Worm (Caenorhabditis elegans): ENCODE data around the gene rap-2.

DNA sequence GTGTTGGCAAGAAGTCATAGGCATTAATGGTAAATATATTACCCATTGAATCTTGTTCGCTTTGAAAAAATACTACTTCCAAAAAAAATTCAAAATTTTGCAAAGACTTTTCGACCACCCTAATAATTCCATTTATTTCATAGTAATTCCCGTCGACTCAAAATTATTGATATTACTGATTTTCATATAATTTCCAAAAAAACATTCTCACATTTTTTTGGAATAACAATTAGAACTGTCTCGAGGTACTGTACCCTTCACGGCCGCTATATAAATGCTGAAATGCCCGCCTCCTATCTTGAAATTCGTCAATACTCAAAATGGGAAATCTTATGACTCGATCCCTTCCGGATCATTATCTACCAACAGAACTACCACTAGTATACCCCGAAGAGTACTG, 40.3 kb downstream of the rap-2 start, which contains the start of gene F14H8.4:
- TF ChIP-seq sox-2 (GFP tag; IDR thresholded peaks at IDR 0.05) (no peak), fkh-6 (tag; optimal IDR thresholded peaks at IDR 0.05) (no peak), fkh-10 (GFP tag; optimal IDR thresholded peaks at IDR 0.05) (no peak), ahr-1 (tag; optimal IDR thresholded peaks at IDR 0.05) (no peak), hlh-30 (tag; optimal IDR thresholded peaks at IDR 0.05; ENCODE audit: insufficient read depth) (no peak), dmd-4 (tag; optimal IDR thresholded peaks at IDR 0.05; ENCODE audit: borderline replicate concordance) (no peak), ceh-31 (tag; optimal IDR thresholded peaks at IDR 0.05) (no peak)
